Worm (Caenorhabditis elegans) whole organism, young adult: ENCODE results near the gene F35H10.2.

Source experiments
- F57A8.1 ChIP-seq: fragments of 200-800 bp; sonication (Bioruptor generic); optimal IDR thresholded peaks from 2 replicates; lab custom pipeline; 2018; ENCODE audit warnings: mild to moderate bottlenecking, missing genetic modification characterization, moderate library complexity, missing compliant biosample characterization
- aptf-2 ChIP-seq: fragments of 200-800 bp; sonication (Bioruptor generic); conservative IDR thresholded peaks from 2 replicates; pipeline ENCODE4 v1.3.6; 2022; ENCODE audit warnings: missing genetic modification reagents, missing genetic modification characterization, missing compliant biosample characterization
- xnd-1 ChIP-seq: sonication (generic microtip); optimal IDR thresholded peaks from 2 replicates; lab custom pipeline; 2016; ENCODE audit warnings: missing genotype, missing genetic modification reagents, missing genetic modification characterization, missing compliant biosample characterization

- TF ChIP-seq aptf-2 (no peak), F57A8.1 (no peak), xnd-1 (tag; lab: Kevin White, UChicago) (no peak)
These were observed 26.3 kb upstream of the F35H10.2 start for ce11 chrIV:8302648-8303161.
